Fruit fly (Drosophila melanogaster): ENCODE measurements around the gene CG9698.
A peak's percentile ranks its signal among the peaks of the same experiment; 100 is the strongest.

Gene CG9698

DNA sequence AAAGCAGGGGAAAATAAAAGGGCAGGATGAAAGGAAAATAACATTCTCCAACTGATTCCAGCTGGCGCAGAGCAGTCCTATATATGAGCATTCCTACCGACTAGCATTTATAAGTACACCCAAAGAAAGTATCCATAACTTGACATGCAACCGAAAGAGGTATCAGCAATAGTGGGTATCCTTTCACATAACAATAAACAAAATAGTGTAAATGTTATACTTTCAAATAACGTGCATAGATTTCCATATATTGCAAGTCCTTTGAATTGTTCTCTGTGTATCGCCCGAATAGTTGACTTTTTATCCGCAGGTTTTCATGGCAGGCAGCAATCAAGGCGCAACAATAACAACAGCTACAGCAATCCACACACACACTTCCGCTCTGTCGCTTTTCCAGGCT, 35.5 kb downstream of the CG9698 start (continued):
- no peak for TF ChIP-seq Blimp-1 (GFP tag; optimal IDR thresholded peaks at IDR 0.05)
- no peak for TF ChIP-seq lz (GFP tag; optimal IDR thresholded peaks at IDR 0.05)
- no peak for TF ChIP-seq CG9139 (GFP tag; optimal IDR thresholded peaks at IDR 0.05)
- TF ChIP-seq Eip78C (GFP tag), result peak; percentile 41

DNA sequence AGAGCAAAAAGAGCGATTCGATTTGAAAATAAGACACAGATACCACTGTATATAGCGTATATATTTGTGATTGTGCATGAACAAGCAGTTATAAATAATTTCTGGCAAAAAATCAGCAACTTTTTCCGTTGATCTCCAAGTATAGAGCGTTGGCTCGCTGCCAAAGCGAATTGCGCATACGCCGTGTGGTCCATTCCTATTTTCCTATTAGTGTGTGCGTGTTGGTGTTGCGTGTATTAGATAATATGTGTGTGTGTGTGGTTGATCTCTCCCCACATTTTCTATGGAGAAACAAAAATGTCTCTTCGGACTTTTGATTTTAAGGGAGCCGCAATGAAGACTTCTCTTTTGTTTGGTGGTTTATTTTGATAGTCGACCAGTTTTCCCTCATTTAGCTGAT, 38.0 kb downstream of the CG9698 start:
- TF ChIP-seq lz (GFP tag; optimal IDR thresholded peaks at IDR 0.05) (no peak), CG11762 (GFP tag; optimal IDR thresholded peaks at IDR 0.05; ENCODE audit: insufficient read depth) (no peak), CG6854 (GFP tag; optimal IDR thresholded peaks at IDR 0.05) (no peak), svp (GFP tag) (no peak), CG7368 (GFP tag; optimal IDR thresholded peaks at IDR 0.05) (no peak), cyc (GFP tag; optimal IDR thresholded peaks at IDR 0.05) (no peak), CG15336 (GFP tag; IDR thresholded peaks at IDR 0.05) (no peak), achi (GFP tag; optimal IDR thresholded peaks at IDR 0.05) (no peak), Hr39 (GFP tag; optimal IDR thresholded peaks at IDR 0.05) (no peak), OdsH (GFP tag; optimal IDR thresholded peaks at IDR 0.05) (no peak), Ets21C (GFP tag; optimal IDR thresholded peaks at IDR 0.05) (no peak), dsx (GFP tag; optimal IDR thresholded peaks at IDR 0.05; ENCODE audit: poor library complexity, severe bottlenecking) (no peak), Eip78C (GFP tag) (no peak)

DNA sequence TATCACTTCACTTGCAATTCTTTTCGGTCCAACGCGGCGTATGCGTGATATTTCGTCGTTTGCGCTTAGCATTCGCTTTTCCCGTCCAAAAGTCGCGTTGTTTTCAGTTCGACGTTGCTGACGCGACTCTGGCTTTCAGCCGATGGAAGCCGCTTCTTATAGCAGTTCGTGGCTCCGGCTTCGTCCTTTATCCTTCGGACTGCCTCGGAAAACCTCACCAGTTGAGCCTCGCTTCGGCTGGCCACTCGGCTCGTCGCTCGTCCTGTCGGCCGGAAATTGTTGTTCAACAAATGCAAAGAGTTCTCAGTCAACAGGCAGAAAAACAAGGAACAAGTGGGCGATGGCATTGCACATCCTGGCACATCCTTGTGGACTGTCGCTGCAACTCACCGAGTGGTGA, 45.5 kb downstream of the CG9698 start, which contains the start of gene CG34155:
TSS of gene CG34155 (minus strand) at position 130 of the 400 bp plus-strand sequence.
- TF ChIP-seq eg (GFP tag; IDR thresholded peaks at IDR 0.05) (no peak), svp (GFP tag) (no peak), Eip75B (GFP tag; optimal IDR thresholded peaks at IDR 0.05) (no peak), spab (GFP tag; optimal IDR thresholded peaks at IDR 0.05) (no peak), CG10631 (GFP tag; optimal IDR thresholded peaks at IDR 0.05) (no peak), CG8119 (GFP tag; IDR thresholded peaks at IDR 0.05) (no peak), pdm3 (GFP tag; optimal IDR thresholded peaks at IDR 0.05) (no peak), Lpt (GFP tag; optimal IDR thresholded peaks at IDR 0.05) (no peak), lz (GFP tag; optimal IDR thresholded peaks at IDR 0.05) (no peak), Hr4 (GFP tag; optimal IDR thresholded peaks at IDR 0.05) (no peak), fd59A (GFP tag; optimal IDR thresholded peaks at IDR 0.05) (no peak), Ets96B (tag; optimal IDR thresholded peaks at IDR 0.05) (no peak), net (GFP tag; optimal IDR thresholded peaks at IDR 0.05) (no peak), CG8319 (GFP tag; optimal IDR thresholded peaks at IDR 0.05) (no peak), dac (GFP tag; optimal IDR thresholded peaks at IDR 0.05) (no peak)

DNA sequence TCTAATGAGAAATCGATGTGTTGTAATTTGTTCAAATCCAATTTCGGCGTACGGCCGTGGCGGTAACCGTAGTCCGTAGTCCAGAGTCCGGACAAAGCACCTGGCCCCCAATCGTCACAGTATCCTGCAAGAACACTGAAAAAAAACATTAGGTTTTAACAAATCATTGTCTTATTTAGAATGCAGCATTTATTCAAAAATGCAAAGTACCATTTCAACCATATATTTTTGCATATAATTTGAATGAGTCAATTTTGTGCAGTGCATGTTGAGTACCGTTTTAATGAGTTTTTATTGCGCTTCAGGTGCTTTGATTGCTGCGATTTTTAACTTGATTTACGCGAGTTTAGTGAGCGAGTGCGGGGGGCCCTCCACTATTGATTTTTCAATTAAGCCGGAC, 46.6 kb downstream of the CG9698 start:
- TF ChIP-seq CG8319 (GFP tag; optimal IDR thresholded peaks at IDR 0.05) (no peak), CG10631 (GFP tag; optimal IDR thresholded peaks at IDR 0.05) (no peak), CG6792 (GFP tag; optimal IDR thresholded peaks at IDR 0.05) (no peak), net (GFP tag; optimal IDR thresholded peaks at IDR 0.05) (no peak), CG6808 (GFP tag; optimal IDR thresholded peaks at IDR 0.05) (no peak), CG11762 (GFP tag; optimal IDR thresholded peaks at IDR 0.05; ENCODE audit: insufficient read depth) (no peak), Eip75B (GFP tag; optimal IDR thresholded peaks at IDR 0.05) (no peak), CG6276 (GFP tag; optimal IDR thresholded peaks at IDR 0.05) (no peak), vri (GFP tag; optimal IDR thresholded peaks at IDR 0.05) (no peak), ss (GFP tag; optimal IDR thresholded peaks at IDR 0.05) (no peak)

DNA sequence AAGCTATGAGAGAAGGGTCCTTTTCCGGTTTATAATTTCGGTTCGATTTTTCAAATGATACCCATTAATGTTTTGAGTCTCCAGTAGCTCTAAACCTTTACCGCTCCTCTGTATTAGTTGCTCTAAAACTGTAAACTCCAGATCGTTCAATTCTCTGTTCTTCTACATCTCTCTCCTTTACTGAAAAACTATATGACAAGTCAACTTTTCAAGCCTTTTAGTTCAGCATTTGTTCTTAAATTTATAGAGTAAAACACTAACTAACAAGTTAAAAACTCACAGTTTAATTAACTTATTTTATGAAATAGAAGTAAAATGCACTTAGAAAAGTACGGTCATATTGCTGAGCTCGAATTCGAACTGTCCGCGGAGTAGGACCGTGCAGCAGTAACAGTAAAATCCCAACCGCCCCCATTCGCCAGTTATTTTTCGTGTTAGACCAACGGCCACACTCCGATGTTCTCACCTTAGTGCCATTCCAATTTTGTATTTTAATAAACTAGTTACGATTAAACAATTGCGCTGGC, 48.2 kb downstream of the CG9698 start:
- TF ChIP-seq Eip78C (GFP tag), result peak; percentile 60
- peak; percentile 27 for TF ChIP-seq svp (GFP tag)
- TF ChIP-seq Eip75B (GFP tag; optimal IDR thresholded peaks at IDR 0.05), result no peak
- peak; percentile 10 for TF ChIP-seq topi (GFP tag; optimal IDR thresholded peaks at IDR 0.05)

Measured in whole organism, prepupa.